Fruit fly (Drosophila melanogaster) whole organism, embryonic: ENCODE results near the gene CG11562.

Experiments used
- ATbp ChIP-seq: fragments of 200-800 bp; sonication (Bioruptor generic); optimal IDR thresholded peaks from 2 replicates; lab custom pipeline; 2017; ENCODE audit warnings: missing biosample characterization, mild to moderate bottlenecking, missing genetic modification characterization, missing genetic modification reagents
- Asciz ChIP-seq: fragments of 200-800 bp; sonication (Bioruptor generic); optimal IDR thresholded peaks from 2 replicates; lab custom pipeline; 2017; ENCODE audit warnings: missing biosample characterization, mild to moderate bottlenecking, missing genetic modification characterization, missing genetic modification reagents
- Bteb2 ChIP-seq: fragments of 200-800 bp; sonication (Bioruptor generic); optimal IDR thresholded peaks from 2 replicates; lab custom pipeline; 2016; ENCODE audit warnings: missing biosample characterization, missing genetic modification characterization
- CG10366 ChIP-seq: fragments of 200-800 bp; sonication (Bioruptor generic); IDR thresholded peaks from 2 replicates; pipeline ENCODE4 v1.3.6; 2022; ENCODE audit warnings: missing biosample characterization, missing genetic modification characterization
- CG12104 ChIP-seq: fragments of 200-800 bp; sonication (Bioruptor generic); optimal IDR thresholded peaks from 3 replicates; lab custom pipeline; 2016; ENCODE audit warnings: missing biosample characterization, missing genetic modification characterization
- CG12659 ChIP-seq: fragments of 200-800 bp; sonication (Bioruptor generic); optimal IDR thresholded peaks from 3 replicates; lab custom pipeline; 2017; ENCODE audit warnings: mild to moderate bottlenecking, missing biosample characterization, missing genetic modification reagents, missing genetic modification characterization
- CG12942 ChIP-seq: fragments of 200-800 bp; sonication (Bioruptor generic); optimal IDR thresholded peaks from 3 replicates; lab custom pipeline; 2016; ENCODE audit warnings: missing biosample characterization, missing genetic modification characterization
- CG13624 ChIP-seq: fragments of 200-800 bp; sonication (Bioruptor generic); optimal IDR thresholded peaks from 2 replicates; lab custom pipeline; 2016; ENCODE audit warnings: missing biosample characterization, missing genetic modification characterization
- CG17361 ChIP-seq: fragments of 200-800 bp; sonication (Bioruptor generic); IDR thresholded peaks from 3 replicates; pipeline ENCODE4 v1.3.6; 2022; ENCODE audit warnings: missing biosample characterization, missing genetic modification characterization
- CG17802 ChIP-seq: fragments of 200-800 bp; sonication (Bioruptor generic); optimal IDR thresholded peaks from 2 replicates; lab custom pipeline; 2018; ENCODE audit warnings: missing biosample characterization, mild to moderate bottlenecking, missing genetic modification characterization, moderate library complexity
- CG18262 ChIP-seq: fragments of 200-800 bp; optimal IDR thresholded peaks from 3 replicates; lab custom pipeline; 2019; ENCODE audit warnings: missing biosample characterization, mild to moderate bottlenecking, missing genetic modification characterization, moderate library complexity
- CG2202 ChIP-seq: fragments of 200-800 bp; sonication (Bioruptor generic); optimal IDR thresholded peaks from 2 replicates; lab custom pipeline; 2018; ENCODE audit warnings: missing biosample characterization, mild to moderate bottlenecking, missing genetic modification characterization
- CG4328 ChIP-seq: fragments of 200-800 bp; sonication (Bioruptor generic); optimal IDR thresholded peaks from 3 replicates; lab custom pipeline; 2017; ENCODE audit warnings: missing biosample characterization, missing genetic modification reagents, missing genetic modification characterization
- CG6254 ChIP-seq: fragments of 200-800 bp; sonication (Bioruptor generic); optimal IDR thresholded peaks from 3 replicates; lab custom pipeline; 2017; ENCODE audit warnings: mild to moderate bottlenecking, missing biosample characterization, missing genetic modification reagents, missing genetic modification characterization
- CG6765 ChIP-seq: fragments of 200-800 bp; sonication (Bioruptor generic); optimal IDR thresholded peaks from 3 replicates; lab custom pipeline; 2017; ENCODE audit warnings: missing biosample characterization, mild to moderate bottlenecking, missing genetic modification characterization
- CG6813 ChIP-seq: fragments of 200-800 bp; sonication (Bioruptor generic); optimal IDR thresholded peaks from 2 replicates; lab custom pipeline; 2017; ENCODE audit warnings: missing biosample characterization, missing genetic modification characterization, mild to moderate bottlenecking, moderate library complexity, missing genetic modification reagents
- CG7786 ChIP-seq: fragments of 200-800 bp; sonication (Bioruptor generic); optimal IDR thresholded peaks from 2 replicates; lab custom pipeline; 2016; ENCODE audit warnings: missing biosample characterization, missing genetic modification characterization
- CoRest ChIP-seq: fragments of 200-800 bp; sonication (Bioruptor generic); optimal IDR thresholded peaks from 3 replicates; lab custom pipeline; 2018; ENCODE audit warnings: missing biosample characterization, mild to moderate bottlenecking, missing genetic modification characterization, moderate library complexity
- D ChIP-seq, 2 experiments: fragments of 200-800 bp in 1 of 2; fragments of >200 bp in 1 of 2; sonication (Bioruptor generic) in 1 of 2; optimal IDR thresholded peaks; 2 replicates in 1 of 2; 3 replicates in 1 of 2; lab custom pipeline; 2017; ENCODE audit warnings: mild to moderate bottlenecking in 1 of 2, missing biosample characterization in 1 of 2, missing genetic modification characterization in 1 of 2, missing genetic modification reagents in 1 of 2
- Fer1 ChIP-seq: fragments of 200-800 bp; sonication (Bioruptor generic); optimal IDR thresholded peaks from 2 replicates; lab custom pipeline; 2017; ENCODE audit warnings: missing biosample characterization, mild to moderate bottlenecking, missing genetic modification characterization
- GATAe ChIP-seq: fragments of 200-800 bp; sonication (Bioruptor generic); conservative IDR thresholded peaks from 2 replicates; pipeline ENCODE4 v1.3.6; 2022; ENCODE audit warnings: missing biosample characterization, missing genetic modification characterization
- Hand ChIP-seq: fragments of 200-800 bp; sonication (Bioruptor generic); optimal IDR thresholded peaks from 2 replicates; lab custom pipeline; 2017; ENCODE audit warnings: mild to moderate bottlenecking, missing biosample characterization, missing genetic modification reagents, missing genetic modification characterization
- Hr39 ChIP-seq: fragments of >200 bp; optimal IDR thresholded peaks from 2 replicates; lab custom pipeline; 2017
- NK7.1 ChIP-seq: fragments of 200-800 bp; sonication (Bioruptor generic); optimal IDR thresholded peaks from 3 replicates; lab custom pipeline; 2016; ENCODE audit warnings: missing biosample characterization, missing genetic modification characterization
- Nf-YA ChIP-seq: fragments of 200-800 bp; sonication (Bioruptor generic); IDR thresholded peaks from 2 replicates; pipeline ENCODE4 v1.3.6; 2022; ENCODE audit warnings: missing biosample characterization, missing genetic modification characterization
- Rfx ChIP-seq: fragments of 200-800 bp; sonication (Bioruptor generic); IDR thresholded peaks from 2 replicates; pipeline ENCODE4 v1.3.6; 2022; ENCODE audit warnings: missing biosample characterization, missing genetic modification characterization
- Ssrp ChIP-seq: fragments of 200-800 bp; sonication (Bioruptor generic); optimal IDR thresholded peaks from 2 replicates; lab custom pipeline; 2018; ENCODE audit warnings: missing biosample characterization, mild to moderate bottlenecking, missing genetic modification characterization, moderate library complexity
- Taf1 ChIP-seq: fragments of 200-800 bp; sonication (Bioruptor generic); IDR thresholded peaks from 2 replicates; pipeline ENCODE4 v1.3.6; 2022; ENCODE audit warnings: missing biosample characterization, missing genetic modification characterization
- ara ChIP-seq: fragments of 200-800 bp; sonication (Bioruptor generic); IDR thresholded peaks from 2 replicates; pipeline ENCODE4 v1.3.6; 2022; ENCODE audit warnings: missing biosample characterization, missing genetic modification characterization
- br ChIP-seq: fragments of >200 bp; optimal IDR thresholded peaks from 2 replicates; lab custom pipeline; 2017
- cas ChIP-seq: fragments of 200-800 bp; sonication (Bioruptor generic); IDR thresholded peaks from 2 replicates; pipeline ENCODE4 v1.3.6; 2022; ENCODE audit warnings: missing biosample characterization, missing genetic modification characterization
- chn ChIP-seq: fragments of 200-800 bp; sonication (Bioruptor generic); optimal IDR thresholded peaks from 2 replicates; lab custom pipeline; 2016; ENCODE audit warnings: missing biosample characterization, missing genetic modification characterization
- crc ChIP-seq: fragments of 200-800 bp; sonication (Bioruptor generic); optimal IDR thresholded peaks from 2 replicates; lab custom pipeline; 2016; ENCODE audit warnings: missing biosample characterization, missing genetic modification characterization
- dan ChIP-seq: fragments of 200-800 bp; sonication (Bioruptor generic); IDR thresholded peaks from 2 replicates; pipeline ENCODE4 v1.3.6; 2022; ENCODE audit warnings: missing biosample characterization, missing genetic modification characterization
- dati ChIP-seq: fragments of 200-800 bp; sonication (Bioruptor generic); IDR thresholded peaks from 2 replicates; pipeline ENCODE4 v1.3.6; 2022; ENCODE audit warnings: missing biosample characterization, missing genetic modification characterization
- fd3F ChIP-seq: fragments of 200-800 bp; sonication (Bioruptor generic); optimal IDR thresholded peaks from 2 replicates; lab custom pipeline; 2018; ENCODE audit warnings: missing biosample characterization, mild to moderate bottlenecking, missing genetic modification characterization, moderate library complexity
- fd96Cb ChIP-seq: fragments of 200-800 bp; sonication (Bioruptor generic); optimal IDR thresholded peaks from 2 replicates; lab custom pipeline; 2018; ENCODE audit warnings: missing biosample characterization, mild to moderate bottlenecking, missing genetic modification characterization, moderate library complexity
- gce ChIP-seq: fragments of 200-800 bp; sonication (Bioruptor generic); IDR thresholded peaks from 3 replicates; pipeline ENCODE4 v1.3.6; 2022; ENCODE audit warnings: missing biosample characterization, missing genetic modification characterization
- gsb ChIP-seq: fragments of 200-800 bp; sonication (Bioruptor generic); IDR thresholded peaks from 2 replicates; pipeline ENCODE4 v1.3.6; 2022; ENCODE audit warnings: missing biosample characterization, missing genetic modification characterization
- ham ChIP-seq: fragments of 200-800 bp; sonication (Bioruptor generic); IDR thresholded peaks from 2 replicates; pipeline ENCODE4 v1.3.6; 2022; ENCODE audit warnings: missing biosample characterization, missing genetic modification characterization
- her ChIP-seq: fragments of 200-800 bp; sonication (Bioruptor generic); optimal IDR thresholded peaks from 2 replicates; lab custom pipeline; 2016; ENCODE audit warnings: missing biosample characterization, missing genetic modification characterization
- knrl ChIP-seq: fragments of 200-800 bp; sonication (Bioruptor generic); IDR thresholded peaks from 3 replicates; pipeline ENCODE4 v1.3.6; 2022; ENCODE audit warnings: missing biosample characterization, missing genetic modification characterization; ENCODE audit not compliant: partially characterized antibody
- lab ChIP-seq: fragments of 200-800 bp; sonication (Bioruptor generic); optimal IDR thresholded peaks from 3 replicates; lab custom pipeline; 2017; ENCODE audit warnings: missing biosample characterization, missing genetic modification characterization, mild to moderate bottlenecking, moderate library complexity, missing genetic modification reagents
- mld ChIP-seq: fragments of 200-800 bp; sonication (Bioruptor generic); IDR thresholded peaks from 3 replicates; pipeline ENCODE4 v1.3.6; 2022; ENCODE audit warnings: missing biosample characterization, missing genetic modification characterization; ENCODE audit not compliant: partially characterized antibody
- nau ChIP-seq: fragments of 200-800 bp; sonication (Bioruptor generic); optimal IDR thresholded peaks from 3 replicates; lab custom pipeline; 2017; ENCODE audit warnings: missing biosample characterization, mild to moderate bottlenecking, missing genetic modification characterization, missing genetic modification reagents
- prd ChIP-seq, 3 experiments: fragments of >200 bp in 2 of 3; fragments of 200-800 bp in 1 of 3; sonication (Bioruptor generic) in 1 of 3; optimal IDR thresholded peaks in 2 of 3; IDR thresholded peaks in 1 of 3; 2 replicates in 2 of 3; 3 replicates in 1 of 3; pipeline versions ENCODE4 v1.3.6 to Lab custom; 2017 to 2022; ENCODE audit warnings: missing biosample characterization in 1 of 3, missing genetic modification characterization in 1 of 3
- salm ChIP-seq: fragments of 200-800 bp; sonication (Bioruptor generic); optimal IDR thresholded peaks from 2 replicates; lab custom pipeline; 2018; ENCODE audit warnings: missing biosample characterization, mild to moderate bottlenecking, missing genetic modification characterization
- sc ChIP-seq, 3 experiments: fragments of >200 bp in 2 of 3; fragments of 200-800 bp in 1 of 3; sonication (Bioruptor generic) in 1 of 3; optimal IDR thresholded peaks; 2 replicates in 2 of 3; 3 replicates in 1 of 3; lab custom pipeline; 2017; ENCODE audit warnings: mild to moderate bottlenecking in 1 of 3, missing biosample characterization in 1 of 3, missing genetic modification characterization in 1 of 3, missing genetic modification reagents in 1 of 3
- wek ChIP-seq: fragments of 200-800 bp; sonication (Bioruptor generic); optimal IDR thresholded peaks from 3 replicates; lab custom pipeline; 2018; ENCODE audit warnings: missing biosample characterization, mild to moderate bottlenecking, missing genetic modification characterization, moderate library complexity
- z ChIP-seq: fragments of 200-800 bp; sonication (Bioruptor generic); IDR thresholded peaks from 3 replicates; pipeline ENCODE4 v1.3.6; 2022; ENCODE audit warnings: missing biosample characterization, missing genetic modification characterization

The CG11562 gene

dm6 chr2L:305646-306045, 13.4 kb downstream of the CG11562 start, which contains the start of gene Plc21C (continued):
- no peak for TF ChIP-seq CG17802 (tag; lab: Kevin White, UChicago)
- no peak for TF ChIP-seq CG6813 (GFP tag; lab: Kevin White, UChicago)
- no peak for TF ChIP-seq CG12104 (GFP tag; lab: Kevin White, UChicago)
- TF ChIP-seq Nf-YA (GFP tag; lab: Robert Waterston, UW), result no peak
- peak; percentile 49 for TF ChIP-seq NK7.1 (GFP tag; lab: Kevin White, UChicago)
- no peak for TF ChIP-seq z (GFP tag; lab: Robert Waterston, UW)
- no peak for TF ChIP-seq ATbp (GFP tag; lab: Kevin White, UChicago)
- TF ChIP-seq sc (optimal IDR thresholded peaks at IDR 0.05; lab: Kevin White, UChicago), result no peak
- TF ChIP-seq sc (GFP tag; optimal IDR thresholded peaks at IDR 0.05; lab: Kevin White, UChicago), result no peak
- TF ChIP-seq Taf1, result no peak
- TF ChIP-seq fd96Cb (tag; lab: Kevin White, UChicago), result no peak
- peak; percentile 5 for TF ChIP-seq nau
- TF ChIP-seq gce (GFP tag; lab: Robert Waterston, UW), result no peak
- peak; percentile 14 for TF ChIP-seq salm (tag; lab: Kevin White, UChicago)
- TF ChIP-seq CG13624 (GFP tag; lab: Kevin White, UChicago), result peak; percentile 70
- TF ChIP-seq ham (GFP tag; lab: Robert Waterston, UW), result no peak
- TF ChIP-seq cas (GFP tag; lab: Robert Waterston, UW), result no peak
- TF ChIP-seq Bteb2 (GFP tag; lab: Kevin White, UChicago), result peak; percentile 32
- TF ChIP-seq Rfx (GFP tag; lab: Robert Waterston, UW), result peak; percentile 63; the same call in 1 of the 2 replicates
- TF ChIP-seq mld (GFP tag; lab: Robert Waterston, UW), result no peak
- TF ChIP-seq CG2202 (tag; lab: Kevin White, UChicago), result no peak
- TF ChIP-seq CG17361 (GFP tag; lab: Robert Waterston, UW), result peak; percentile 61; the same call in 2 of the 3 replicates
- TF ChIP-seq crc, result peak; percentile 4
- peak; percentile 69 for TF ChIP-seq CG12659
- peak; percentile 58 for TF ChIP-seq CG4328
- TF ChIP-seq her (GFP tag; lab: Kevin White, UChicago), result peak; percentile 93
- TF ChIP-seq CoRest (tag; lab: Kevin White, UChicago), result peak; percentile 69
- no peak for TF ChIP-seq Hr39 (lab: Kevin White, UChicago)
- TF ChIP-seq br (lab: Kevin White, UChicago), result no peak
- TF ChIP-seq dati, result no peak
- TF ChIP-seq gsb (GFP tag; lab: Robert Waterston, UW), result no peak
- TF ChIP-seq CG10366 (GFP tag; lab: Robert Waterston, UW), result no peak; the same call in 1 of the 2 replicates
- TF ChIP-seq Fer1 (GFP tag; lab: Kevin White, UChicago), result peak; percentile 51
- no peak for TF ChIP-seq CG6765 (GFP tag; lab: Kevin White, UChicago)
- TF ChIP-seq knrl, result peak; percentile 57; the same call in 2 of the 3 replicates
- TF ChIP-seq Ssrp (tag; lab: Kevin White, UChicago), result no peak
- no peak for TF ChIP-seq fd3F (GFP tag; lab: Kevin White, UChicago)
- TF ChIP-seq dan (GFP tag; lab: Robert Waterston, UW), result no peak
- no peak for TF ChIP-seq CG6254 (GFP tag; lab: Kevin White, UChicago)
- no peak for TF ChIP-seq D (optimal IDR thresholded peaks at IDR 0.05; lab: Kevin White, UChicago)
- no peak for TF ChIP-seq D (GFP tag; optimal IDR thresholded peaks at IDR 0.05; lab: Kevin White, UChicago)
- TF ChIP-seq CG12942 (GFP tag; lab: Kevin White, UChicago), result peak; percentile 13
- no peak for TF ChIP-seq prd (optimal IDR thresholded peaks at IDR 0.05; lab: Kevin White, UChicago)
- peak; percentile 33; the same call in 1 of the 3 replicates for TF ChIP-seq prd (GFP tag; IDR thresholded peaks at IDR 0.05; lab: Robert Waterston, UW)
- TF ChIP-seq wek (GFP tag; lab: Kevin White, UChicago), result no peak
- no peak for TF ChIP-seq ara
- TF ChIP-seq CG7786 (GFP tag; lab: Kevin White, UChicago), result no peak
- TF ChIP-seq Hand (GFP tag; lab: Kevin White, UChicago), result no peak
- no peak for TF ChIP-seq GATAe
- TF ChIP-seq lab (GFP tag; lab: Kevin White, UChicago), result no peak
- no peak for TF ChIP-seq Asciz
- TF ChIP-seq chn (GFP tag; lab: Kevin White, UChicago), result peak; percentile 46
- peak; percentile 42 for TF ChIP-seq CG18262 (tag; lab: Kevin White, UChicago)
